Worm (Caenorhabditis elegans) whole organism, L4/young adult: Measurements from ENCODE around the gene oac-51.

Source experiments
- W03F9.2 ChIP-seq: fragments of 150-350 bp; optimal IDR thresholded peaks from 2 replicates; lab custom pipeline; 2014; ENCODE audit warnings: missing biosample characterization, missing genetic modification characterization
- dao-5 ChIP-seq: sonication (generic microtip); optimal IDR thresholded peaks from 2 replicates; lab custom pipeline; 2016; ENCODE audit warnings: missing genotype, missing genetic modification characterization, moderate library complexity, missing compliant biosample characterization
- him-1 ChIP-seq: sonication (generic microtip); optimal IDR thresholded peaks from 2 replicates; lab custom pipeline; 2016; ENCODE audit warnings: missing genotype, missing genetic modification reagents, missing genetic modification characterization, missing compliant biosample characterization

ce11 chrIV:4299994-4300393 lies 36.6 kb upstream of the oac-51 start:
- TF ChIP-seq W03F9.2 (tag; lab: Kevin White, UChicago) (no peak), him-1 (tag; lab: Kevin White, UChicago) (no peak), dao-5 (tag; lab: Kevin White, UChicago) (no peak)
